Worm (Caenorhabditis elegans) whole organism, early embryonic: Measurements from ENCODE around the gene T28A11.4.

Source experiments
- B0310.2 ChIP-seq: sonication (generic microtip); optimal IDR thresholded peaks from 2 replicates; lab custom pipeline; 2016; ENCODE audit warnings: mild to moderate bottlenecking, missing genetic modification characterization, missing compliant biosample characterization
- F13C5.2 ChIP-seq: sonication (generic microtip); optimal IDR thresholded peaks from 2 replicates; lab custom pipeline; 2017; ENCODE audit warnings: mild to moderate bottlenecking, missing genetic modification characterization, inconsistent platforms, missing compliant biosample characterization
- aly-1 ChIP-seq: sonication (generic microtip); optimal IDR thresholded peaks from 2 replicates; lab custom pipeline; 2016; ENCODE audit warnings: missing genetic modification characterization, missing compliant biosample characterization
- ama-1 ChIP-seq: fragments of 150-350 bp; optimal IDR thresholded peaks from 2 replicates; lab custom pipeline; 2014
- ceh-13 ChIP-seq: fragments of 200-800 bp; sonication (Bioruptor generic); optimal IDR thresholded peaks from 2 replicates; lab custom pipeline; 2018; ENCODE audit warnings: mild to moderate bottlenecking, missing genetic modification characterization, missing compliant biosample characterization
- ceh-36 ChIP-seq: sonication (generic microtip); optimal IDR thresholded peaks from 2 replicates; lab custom pipeline; 2016; ENCODE audit warnings: missing genetic modification characterization, inconsistent platforms, missing compliant biosample characterization
- ets-7 ChIP-seq: sonication (generic microtip); optimal IDR thresholded peaks from 2 replicates; lab custom pipeline; 2016; ENCODE audit warnings: missing genotype, missing genetic modification characterization, missing compliant biosample characterization
- flt-1 ChIP-seq: fragments of 200-800 bp; sonication (Bioruptor generic); IDR thresholded peaks from 2 replicates; pipeline ENCODE4 v1.3.6; 2022; ENCODE audit warnings: missing genetic modification characterization, missing compliant biosample characterization
- hmbx-1 ChIP-seq: sonication (generic microtip); optimal IDR thresholded peaks from 2 replicates; lab custom pipeline; 2016; ENCODE audit warnings: mild to moderate bottlenecking, missing genetic modification characterization, missing compliant biosample characterization
- hmg-4 ChIP-seq: fragments of 200-800 bp; sonication (Bioruptor generic); optimal IDR thresholded peaks from 2 replicates; lab custom pipeline; 2018; ENCODE audit warnings: mild to moderate bottlenecking, missing genetic modification characterization, missing compliant biosample characterization
- hnd-1 ChIP-seq: sonication (generic microtip); optimal IDR thresholded peaks from 2 replicates; lab custom pipeline; 2016; ENCODE audit warnings: missing genetic modification characterization, missing compliant biosample characterization
- pes-1 ChIP-seq: fragments of 200-800 bp; sonication (Bioruptor generic); IDR thresholded peaks from 2 replicates; pipeline ENCODE4 v1.3.6; 2022; ENCODE audit warnings: missing genetic modification reagents, missing genetic modification characterization, missing compliant biosample characterization
- scrt-1 ChIP-seq: fragments of 200-800 bp; sonication (Bioruptor generic); IDR thresholded peaks from 2 replicates; pipeline ENCODE4 v1.3.6; 2022; ENCODE audit warnings: missing genetic modification characterization, missing compliant biosample characterization
- sea-1 ChIP-seq: fragments of 200-800 bp; sonication (Bioruptor generic); conservative IDR thresholded peaks from 2 replicates; pipeline ENCODE4 v1.3.6; 2022; ENCODE audit warnings: missing genetic modification characterization, missing compliant biosample characterization
- tbx-11 ChIP-seq: fragments of 200-800 bp; sonication (Bioruptor generic); IDR thresholded peaks from 2 replicates; pipeline ENCODE4 v1.3.6; 2022; ENCODE audit warnings: missing genetic modification characterization, missing compliant biosample characterization
- tbx-37 ChIP-seq: fragments of 200-800 bp; sonication (Bioruptor generic); conservative IDR thresholded peaks from 2 replicates; pipeline ENCODE4 v1.3.6; 2022; ENCODE audit warnings: missing genetic modification reagents, missing genetic modification characterization, missing compliant biosample characterization
- tra-4 ChIP-seq: sonication (generic microtip); optimal IDR thresholded peaks from 2 replicates; lab custom pipeline; 2017; ENCODE audit warnings: missing genetic modification characterization, missing compliant biosample characterization

Gene T28A11.4

DNA sequence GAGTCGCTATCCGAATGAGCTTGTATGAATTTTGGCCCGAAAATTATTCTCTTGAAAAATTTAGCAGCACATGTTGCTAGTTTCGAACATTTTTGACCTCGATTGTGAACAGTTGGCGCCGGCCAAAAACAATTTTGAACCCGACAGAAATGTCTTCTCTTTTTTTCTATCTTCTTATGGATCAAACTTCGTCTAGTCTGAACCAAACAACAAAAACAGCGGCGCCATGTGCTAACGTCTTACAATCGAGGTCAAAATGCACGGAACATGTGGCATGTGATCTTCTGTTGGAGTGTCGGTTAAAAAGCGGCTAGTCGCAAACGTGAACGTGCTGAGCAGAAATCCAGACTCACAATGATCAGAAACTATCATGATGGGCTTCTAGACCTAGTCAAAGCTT, 2.3 kb downstream of the T28A11.4 start:
- TF ChIP-seq hnd-1 (no peak), flt-1 (GFP tag; lab: Robert Waterston, UW) (no peak), tra-4 (tag; lab: Kevin White, UChicago) (no peak), ceh-13 (no peak), tbx-37 (GFP tag; lab: Robert Waterston, UW) (no peak)

- TF ChIP-seq tbx-11 (no peak), pes-1 (GFP tag; lab: Robert Waterston, UW) (no peak), tbx-37 (GFP tag; lab: Robert Waterston, UW) (no peak), F13C5.2 (tag; lab: Kevin White, UChicago) (no peak), ceh-36 (tag; lab: Kevin White, UChicago) (no peak), tra-4 (tag; lab: Kevin White, UChicago) (no peak), aly-1 (tag; lab: Kevin White, UChicago) (no peak), hmg-4 (GFP tag; lab: Kevin White, UChicago) (no peak)
Measured at ce11 chrV:3278101-3278639, 4.3 kb downstream of the T28A11.4 start, which contains the start of gene fbxa-64. Gene fbxa-64 (minus strand): TSS chrV:3278151.

DNA sequence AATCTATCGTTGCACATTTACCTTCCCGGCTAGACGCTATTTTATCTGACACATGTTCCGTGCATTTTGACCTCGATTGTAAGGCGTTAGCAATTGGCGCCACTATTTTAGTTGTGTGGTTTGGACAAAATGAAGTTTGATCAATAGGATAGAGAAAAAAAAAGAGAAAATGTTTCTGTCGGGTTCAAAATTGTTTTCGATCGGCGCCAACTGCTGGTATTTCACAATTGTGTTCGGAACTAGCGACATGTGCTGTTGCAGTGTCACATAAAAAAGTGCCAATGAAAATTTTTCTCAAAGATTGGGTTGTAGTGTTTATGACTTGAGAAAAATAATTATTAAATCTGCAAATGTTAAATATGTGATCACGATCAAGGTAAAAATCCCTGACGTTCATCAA, 5.3 kb downstream of the T28A11.4 start:
- TF ChIP-seq hmbx-1: no peak

ce11 chrV:3280009-3280408, 6.2 kb downstream of the T28A11.4 start, which contains the start of gene T28A11.2:
Gene T28A11.2 (plus strand): TSS chrV:3280379.
- TF ChIP-seq ceh-36 (tag; lab: Kevin White, UChicago) (no peak), ama-1 (lab: Kevin White, UChicago) (no peak), flt-1 (GFP tag; lab: Robert Waterston, UW) (no peak), tbx-11 (no peak), tra-4 (tag; lab: Kevin White, UChicago) (no peak), B0310.2 (tag; lab: Kevin White, UChicago) (no peak), tbx-37 (GFP tag; lab: Robert Waterston, UW) (no peak), ets-7 (tag; lab: Kevin White, UChicago) (no peak), hnd-1 (no peak), scrt-1 (GFP tag; lab: Robert Waterston, UW) (no peak), hmg-4 (GFP tag; lab: Kevin White, UChicago) (no peak), sea-1 (no peak)

DNA sequence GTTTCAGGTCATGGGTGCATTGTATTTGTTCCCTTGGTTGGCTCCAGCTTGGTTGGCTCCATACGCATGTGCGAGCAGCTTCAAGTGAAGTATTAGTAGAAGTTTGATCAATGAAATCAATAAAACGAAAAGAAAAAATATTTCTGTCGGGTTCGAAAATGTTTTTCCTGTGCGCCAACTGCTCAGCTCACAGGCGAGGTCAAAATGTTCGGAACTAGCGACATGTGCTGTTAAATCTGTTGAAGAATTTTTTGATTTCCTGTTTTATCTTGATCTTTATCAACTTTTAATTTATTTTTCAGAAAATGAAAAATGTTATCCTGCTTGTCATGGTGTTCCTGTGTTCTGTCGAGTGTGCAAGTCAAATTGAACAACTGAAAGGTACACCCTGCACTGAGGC, 7.7 kb downstream of the T28A11.4 start, which contains the start of gene T28A11.25:
Gene T28A11.25, plus strand, starts transcription at position 301 of the 400 bp plus-strand sequence.
- TF ChIP-seq flt-1 (GFP tag; lab: Robert Waterston, UW) (no peak), B0310.2 (tag; lab: Kevin White, UChicago) (no peak), hmg-4 (GFP tag; lab: Kevin White, UChicago) (no peak)

- TF ChIP-seq hnd-1 (no peak), tra-4 (tag; lab: Kevin White, UChicago) (no peak), B0310.2 (tag; lab: Kevin White, UChicago) (no peak), ceh-13 (no peak), hmbx-1 (no peak), pes-1 (GFP tag; lab: Robert Waterston, UW) (no peak), sea-1 (no peak), tbx-37 (GFP tag; lab: Robert Waterston, UW) (no peak), scrt-1 (GFP tag; lab: Robert Waterston, UW) (no peak), ceh-36 (tag; lab: Kevin White, UChicago) (no peak), ama-1 (lab: Kevin White, UChicago) (no peak), aly-1 (tag; lab: Kevin White, UChicago) (no peak), ets-7 (tag; lab: Kevin White, UChicago) (no peak), flt-1 (GFP tag; lab: Robert Waterston, UW) (no peak), hmg-4 (GFP tag; lab: Kevin White, UChicago) (no peak), F13C5.2 (tag; lab: Kevin White, UChicago) (no peak), tbx-11 (no peak)
Measured at ce11 chrV:3282957-3283356, 9.1 kb downstream of the T28A11.4 start, which contains the start of gene str-64. Gene str-64 (plus strand): TSS chrV:3283257.

ce11 chrV:3284629-3285028, 10.8 kb downstream of the T28A11.4 start, which contains the start of gene F35F10.5:
Gene F35F10.5 (plus strand): TSS chrV:3284929.
- no peak for TF ChIP-seq B0310.2 (tag; lab: Kevin White, UChicago)
- TF ChIP-seq flt-1 (GFP tag; lab: Robert Waterston, UW): no peak
- no peak for TF ChIP-seq hnd-1
- TF ChIP-seq tra-4 (tag; lab: Kevin White, UChicago): no peak
- no peak for TF ChIP-seq hmbx-1
- no peak for TF ChIP-seq pes-1 (GFP tag; lab: Robert Waterston, UW)
- TF ChIP-seq scrt-1 (GFP tag; lab: Robert Waterston, UW): no peak
- no peak for TF ChIP-seq tbx-11
- no peak for TF ChIP-seq sea-1
- no peak for TF ChIP-seq hmg-4 (GFP tag; lab: Kevin White, UChicago)
- no peak for TF ChIP-seq ceh-36 (tag; lab: Kevin White, UChicago)
- no peak for TF ChIP-seq aly-1 (tag; lab: Kevin White, UChicago)
- no peak for TF ChIP-seq ets-7 (tag; lab: Kevin White, UChicago)
- no peak for TF ChIP-seq tbx-37 (GFP tag; lab: Robert Waterston, UW)

ce11 chrV:3287330-3287729, 13.5 kb downstream of the T28A11.4 start, which contains the start of gene F35F10.7:
Gene F35F10.7 (minus strand): TSS chrV:3287430.
- TF ChIP-seq aly-1 (tag; lab: Kevin White, UChicago) (no peak), sea-1 (no peak), hmbx-1 (no peak), pes-1 (GFP tag; lab: Robert Waterston, UW) (no peak), hmg-4 (GFP tag; lab: Kevin White, UChicago) (no peak), ceh-36 (tag; lab: Kevin White, UChicago) (no peak), scrt-1 (GFP tag; lab: Robert Waterston, UW) (no peak), ceh-13 (no peak), B0310.2 (tag; lab: Kevin White, UChicago) (no peak), hnd-1 (no peak), tbx-37 (GFP tag; lab: Robert Waterston, UW) (no peak), F13C5.2 (tag; lab: Kevin White, UChicago) (no peak), tbx-11 (no peak), flt-1 (GFP tag; lab: Robert Waterston, UW) (no peak), ama-1 (lab: Kevin White, UChicago) (no peak), tra-4 (tag; lab: Kevin White, UChicago) (no peak), ets-7 (tag; lab: Kevin White, UChicago) (no peak)
